Worm (Caenorhabditis elegans) whole organism, L4/young adult: Measurements from ENCODE around the gene rpa-1.

Source experiments
- dao-5 ChIP-seq: sonication (generic microtip); optimal IDR thresholded peaks from 2 replicates; lab custom pipeline; 2016; ENCODE audit warnings: missing genotype, missing genetic modification characterization, moderate library complexity, missing compliant biosample characterization
- him-1 ChIP-seq: sonication (generic microtip); optimal IDR thresholded peaks from 2 replicates; lab custom pipeline; 2016; ENCODE audit warnings: missing genotype, missing genetic modification reagents, missing genetic modification characterization, missing compliant biosample characterization

ce11 chrII:7621513-7621912 lies 42.9 kb upstream of the rpa-1 start:
- TF ChIP-seq dao-5 (tag; lab: Kevin White, UChicago) (no peak), him-1 (tag; lab: Kevin White, UChicago) (no peak)
